Worm (Caenorhabditis elegans): ENCODE measurements around the gene T05A10.6.

DNA sequence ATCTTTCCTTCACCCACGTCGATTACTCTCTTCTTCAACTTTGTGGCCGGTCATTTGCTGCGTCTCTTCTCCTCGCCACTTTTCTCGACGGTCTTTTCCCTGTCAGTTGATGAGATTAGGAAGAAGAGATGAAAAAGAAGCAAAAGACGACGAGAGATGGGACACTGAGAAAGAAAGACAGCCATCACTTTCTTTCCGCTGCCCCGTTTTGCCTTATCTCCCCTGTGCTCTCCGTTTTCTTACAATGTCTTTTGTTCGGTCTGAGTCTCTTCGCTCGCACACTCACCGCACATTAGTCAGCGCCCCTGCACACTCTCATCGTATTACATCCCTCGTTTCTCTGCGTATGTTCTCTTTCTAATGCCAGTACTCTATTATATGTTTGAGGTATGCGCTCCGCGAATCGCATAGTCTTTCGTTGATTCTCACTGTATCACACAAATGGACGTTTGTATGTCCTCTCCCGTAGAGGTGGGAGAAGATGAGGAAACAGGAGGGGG is 28.4 kb downstream of the T05A10.6 start:
- peak; percentile 95 for TF ChIP-seq elt-1 (tag; optimal IDR thresholded peaks at IDR 0.05)
- TF ChIP-seq aly-2 (tag; optimal IDR thresholded peaks at IDR 0.05), result no peak
- TF ChIP-seq fos-1 (tag; optimal IDR thresholded peaks at IDR 0.05), result peak; percentile 74
